Fruit fly (Drosophila melanogaster) whole organism, prepupa: ENCODE data around the gene bip1.

ENCODE experiments used
- Eip78C ChIP-seq: fragments of 200-800 bp; sonication (Bioruptor generic); peaks from one replicate; lab custom pipeline; 2016; ENCODE audit warnings: missing biosample characterization, missing genetic modification characterization
- Gug ChIP-seq: fragments of 200-800 bp; sonication (Bioruptor generic); IDR thresholded peaks from 2 replicates; pipeline ENCODE4 v1.3.6; 2022; ENCODE audit warnings: missing biosample characterization, missing genetic modification characterization
- Hr39 ChIP-seq: fragments of 200-800 bp; sonication (Bioruptor generic); optimal IDR thresholded peaks from 2 replicates; lab custom pipeline; 2016; ENCODE audit warnings: missing biosample characterization, missing genetic modification characterization
- dsx ChIP-seq: fragments of 200-800 bp; optimal IDR thresholded peaks from 3 replicates; lab custom pipeline; 2019; ENCODE audit warnings: missing biosample characterization, mild to moderate bottlenecking, missing genetic modification characterization, moderate library complexity; ENCODE audit not compliant: poor library complexity, severe bottlenecking
- eg ChIP-seq: fragments of 200-800 bp; sonication (Bioruptor generic); IDR thresholded peaks from 3 replicates; pipeline ENCODE4 v1.3.6; 2022; ENCODE audit warnings: missing biosample characterization, missing genetic modification characterization
- fkh ChIP-seq: fragments of 200-800 bp; sonication (Bioruptor generic); optimal IDR thresholded peaks from 3 replicates; lab custom pipeline; 2017; ENCODE audit warnings: missing biosample characterization, mild to moderate bottlenecking, missing genetic modification characterization, moderate library complexity

- TF ChIP-seq fkh (GFP tag; lab: Kevin White, UChicago) (no peak), Gug (GFP tag; lab: Robert Waterston, UW) (no peak), Hr39 (GFP tag; lab: Kevin White, UChicago) (no peak), Eip78C (GFP tag; lab: Kevin White, UChicago) (no peak), dsx (GFP tag; lab: Kevin White, UChicago) (no peak), eg (no peak)
These were observed 11.3 kb upstream of the bip1 start, which contains the start of gene CG42591 for dm6 chr3L:8069860-8070259.
